Worm (Caenorhabditis elegans): Measurements from ENCODE around the gene R08F11.7.

Gene R08F11.7

DNA sequence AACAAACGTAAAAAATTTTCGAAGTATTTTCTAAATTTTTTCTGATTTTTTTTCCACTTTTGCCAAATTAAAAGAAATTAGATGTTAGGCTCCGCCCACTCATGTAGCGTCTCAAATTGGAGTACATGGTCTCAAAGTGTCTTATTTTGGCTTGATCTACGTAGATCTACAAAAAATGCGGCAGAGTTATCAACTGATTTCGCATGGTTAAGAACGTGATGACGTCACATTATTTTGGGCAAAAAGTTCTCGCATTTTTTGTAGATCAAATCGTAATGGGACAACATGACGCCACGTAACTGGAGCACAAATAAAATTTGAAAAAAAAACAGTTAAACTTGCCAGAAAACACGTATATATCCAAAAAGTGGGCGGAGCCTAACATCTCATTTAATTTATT lies 28.0 kb upstream of the R08F11.7 start:
- TF ChIP-seq alr-1 (tag; optimal IDR thresholded peaks at IDR 0.05) (no peak), nhr-237 (tag; optimal IDR thresholded peaks at IDR 0.05) (no peak), mab-5 (tag; optimal IDR thresholded peaks at IDR 0.05) (no peak), ceh-16 (tag; optimal IDR thresholded peaks at IDR 0.05) (no peak), lsy-2 (tag; optimal IDR thresholded peaks at IDR 0.05) (no peak), R02D3.7 (tag; optimal IDR thresholded peaks at IDR 0.05) (no peak), lin-11 (tag; optimal IDR thresholded peaks at IDR 0.05) (no peak), crh-2 (tag; optimal IDR thresholded peaks at IDR 0.05) (no peak), ztf-4 (tag; optimal IDR thresholded peaks at IDR 0.05) (no peak), aly-2 (tag; optimal IDR thresholded peaks at IDR 0.05) (no peak), nhr-21 (tag; optimal IDR thresholded peaks at IDR 0.05) (no peak), lin-13 (GFP tag; optimal IDR thresholded peaks at IDR 0.05) (no peak), lin-39 (tag; optimal IDR thresholded peaks at IDR 0.05) (no peak)

DNA sequence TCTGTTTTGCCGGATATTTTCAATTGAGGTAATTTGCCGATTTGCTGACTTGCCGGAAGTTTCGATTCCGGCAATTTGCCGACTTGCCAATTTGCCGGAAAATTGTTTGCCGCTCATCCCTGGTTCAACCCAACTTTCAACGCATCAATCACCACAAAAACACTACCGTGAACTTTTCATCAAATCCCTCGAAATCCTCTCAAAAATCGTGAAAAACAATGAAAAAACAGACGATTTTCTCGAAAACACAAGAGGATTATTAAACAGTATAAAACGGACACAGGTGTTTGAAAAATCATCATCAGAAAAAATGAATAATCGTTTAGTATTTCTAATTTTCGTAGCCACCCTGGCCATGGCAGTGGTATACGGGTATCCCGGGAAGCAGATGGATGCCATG lies 23.0 kb upstream of the R08F11.7 start, which contains the start of gene Y39H10A.1:
Y39H10A.1 (plus strand) TSS at position 301 of the 400 bp plus-strand sequence.
- no peak for TF ChIP-seq peb-1 (tag; optimal IDR thresholded peaks at IDR 0.05)
- no peak for TF ChIP-seq sma-3 (GFP tag; optimal IDR thresholded peaks at IDR 0.05)
- TF ChIP-seq mdl-1 (tag; optimal IDR thresholded peaks at IDR 0.05) = no peak
- no peak for TF ChIP-seq nhr-23 (tag; optimal IDR thresholded peaks at IDR 0.05)
- TF ChIP-seq egl-27 (tag; optimal IDR thresholded peaks at IDR 0.05) = no peak
- no peak for TF ChIP-seq unc-55 (GFP tag; optimal IDR thresholded peaks at IDR 0.05)
- no peak for TF ChIP-seq lin-11 (tag; optimal IDR thresholded peaks at IDR 0.05)
- no peak for TF ChIP-seq nhr-77 (tag; optimal IDR thresholded peaks at IDR 0.05)
- no peak for TF ChIP-seq nhr-129 (tag; optimal IDR thresholded peaks at IDR 0.05)
- TF ChIP-seq crh-2 (tag; optimal IDR thresholded peaks at IDR 0.05) = no peak
- no peak for TF ChIP-seq skn-1 (tag; optimal IDR thresholded peaks at IDR 0.05)
- no peak for TF ChIP-seq sma-9 (GFP tag; optimal IDR thresholded peaks at IDR 0.05)
- TF ChIP-seq sma-9 (tag; optimal IDR thresholded peaks at IDR 0.05) = no peak
- no peak for TF ChIP-seq fos-1 (tag; optimal IDR thresholded peaks at IDR 0.05)

DNA sequence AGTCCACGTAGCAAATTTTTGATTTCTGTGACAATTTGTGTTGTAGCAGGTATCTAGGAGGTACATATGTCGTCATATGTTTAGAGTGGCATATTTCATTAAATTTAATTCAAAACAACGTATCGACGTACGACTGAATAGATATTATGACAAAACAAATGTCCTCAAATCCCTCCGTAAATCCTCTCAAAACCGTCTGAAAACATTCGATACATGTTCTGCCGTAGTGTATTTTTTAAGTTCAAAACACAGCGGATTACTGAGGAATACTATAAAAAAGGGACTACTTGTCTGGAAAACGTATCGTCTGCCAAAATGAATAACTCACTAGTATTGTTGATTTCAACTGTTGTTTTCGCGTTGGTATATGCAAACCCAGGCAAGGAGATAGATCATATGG lies 21.6 kb upstream of the R08F11.7 start, which contains the start of gene R08E5.4:
R08E5.4 (plus strand) TSS at position 301 of the 400 bp plus-strand sequence.
- TF ChIP-seq unc-55 (GFP tag; optimal IDR thresholded peaks at IDR 0.05) (no peak), nhr-6 (tag; optimal IDR thresholded peaks at IDR 0.05) (no peak), lin-39 (tag; optimal IDR thresholded peaks at IDR 0.05) (no peak), gmeb-1 (tag; optimal IDR thresholded peaks at IDR 0.05) (no peak), nhr-129 (tag; optimal IDR thresholded peaks at IDR 0.05) (no peak), alr-1 (tag; optimal IDR thresholded peaks at IDR 0.05) (no peak), nhr-23 (tag; optimal IDR thresholded peaks at IDR 0.05) (no peak)

DNA sequence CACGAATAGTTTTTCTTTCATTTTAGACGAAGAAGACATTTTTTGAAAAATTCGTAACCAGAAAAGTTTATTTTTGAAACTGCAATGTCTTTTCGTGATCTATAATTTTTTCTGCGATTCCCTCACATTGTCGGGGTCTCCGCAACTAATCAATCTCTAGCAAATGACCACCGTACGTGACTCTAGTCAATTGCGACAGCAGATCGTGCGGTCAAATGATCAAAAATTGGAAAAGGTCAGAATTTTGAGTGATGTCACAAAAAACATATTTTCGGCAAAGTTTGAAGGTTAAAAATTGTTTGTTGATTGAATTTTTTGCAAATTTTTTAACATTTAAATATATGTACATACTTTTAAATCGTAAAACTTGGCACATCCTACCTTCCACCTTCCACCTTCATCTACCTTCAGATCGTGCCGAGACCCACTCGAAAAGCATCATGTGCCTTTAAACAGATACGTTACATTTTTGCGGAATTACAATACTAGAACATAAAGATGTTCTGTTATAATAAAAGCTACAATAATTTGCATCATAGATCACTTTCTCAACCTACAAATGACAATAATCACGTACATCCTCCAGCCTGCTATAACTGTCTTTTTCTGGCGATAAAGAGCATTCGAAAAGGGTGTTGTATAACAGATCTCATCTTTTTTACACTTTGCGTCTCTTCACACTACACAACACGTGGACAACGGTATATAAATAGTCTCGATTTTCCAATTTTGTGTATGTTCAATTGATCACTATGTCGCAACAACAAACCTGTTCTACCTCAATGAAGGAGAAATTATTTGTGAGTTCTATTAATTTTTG lies 18.2 kb upstream of the R08F11.7 start, which contains the start of the genes R08E5.1 and rips-1:
R08E5.1 (minus strand) TSS at position 82 of the 820 bp plus-strand sequence.
rips-1 (plus strand) TSS at position 585 of the 820 bp plus-strand sequence.
- TF ChIP-seq nhr-21 (tag; optimal IDR thresholded peaks at IDR 0.05) (peak; percentile 4), unc-39 (tag; optimal IDR thresholded peaks at IDR 0.05) (no peak), gmeb-1 (tag; optimal IDR thresholded peaks at IDR 0.05) (peak; percentile 12), nhr-25 (tag; optimal IDR thresholded peaks at IDR 0.05) (peak; percentile 12), sma-9 (GFP tag; optimal IDR thresholded peaks at IDR 0.05) (peak; percentile 18), sma-9 (tag; optimal IDR thresholded peaks at IDR 0.05) (no peak), dmd-4 (tag; optimal IDR thresholded peaks at IDR 0.05) (no peak), crh-2 (tag; optimal IDR thresholded peaks at IDR 0.05) (peak; percentile 29)

DNA sequence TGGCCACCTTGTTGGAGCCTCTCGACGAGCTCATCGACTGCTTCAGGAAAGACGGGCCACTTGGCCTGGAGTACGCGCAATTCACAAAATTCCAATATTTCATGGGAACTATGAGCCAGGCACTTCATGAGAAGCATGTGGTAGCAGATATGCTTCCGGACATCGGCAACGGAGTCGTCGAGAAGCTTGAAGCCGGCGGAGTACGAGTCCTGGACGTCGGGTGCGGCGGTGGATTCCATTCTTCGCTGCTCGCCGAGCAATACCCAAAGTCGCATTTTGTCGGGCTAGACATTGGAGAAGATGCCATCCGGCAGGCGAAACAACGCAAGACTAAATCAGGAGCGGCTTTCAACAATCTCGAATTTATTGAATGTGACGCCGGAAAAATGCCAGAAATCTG lies 16.3 kb upstream of the R08F11.7 start:
- no peak for TF ChIP-seq R02D3.7 (tag; optimal IDR thresholded peaks at IDR 0.05)
- no peak for TF ChIP-seq nhr-21 (tag; optimal IDR thresholded peaks at IDR 0.05)
- TF ChIP-seq mdl-1 (tag; optimal IDR thresholded peaks at IDR 0.05) = no peak
- no peak for TF ChIP-seq crh-2 (tag; optimal IDR thresholded peaks at IDR 0.05)
- no peak for TF ChIP-seq ceh-16 (tag; optimal IDR thresholded peaks at IDR 0.05)
- TF ChIP-seq ama-1 (optimal IDR thresholded peaks at IDR 0.05) = no peak

DNA sequence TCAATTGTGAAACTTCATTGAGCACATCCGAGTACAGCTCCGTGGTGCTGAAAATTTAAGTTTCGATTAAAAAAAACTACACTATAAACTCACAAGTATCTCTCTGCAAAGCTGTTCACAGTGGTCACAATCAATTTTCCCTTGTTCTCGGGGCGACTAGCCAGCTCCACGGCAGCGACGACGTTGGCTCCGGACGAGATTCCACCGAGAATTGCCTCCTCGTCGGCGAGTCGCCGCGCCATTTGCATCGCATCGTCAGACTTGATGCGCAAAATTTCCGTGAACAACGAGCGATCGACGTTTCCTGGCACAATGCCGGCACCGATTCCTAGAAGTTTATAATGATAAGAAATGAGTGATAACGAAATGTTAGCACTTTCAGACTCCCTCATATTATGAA lies 15.2 kb upstream of the R08F11.7 start:
- no peak for TF ChIP-seq nhr-237 (tag; optimal IDR thresholded peaks at IDR 0.05)
- no peak for TF ChIP-seq nhr-11 (tag; optimal IDR thresholded peaks at IDR 0.05)
- no peak for TF ChIP-seq nhr-21 (tag; optimal IDR thresholded peaks at IDR 0.05)
- no peak for TF ChIP-seq fos-1 (tag; optimal IDR thresholded peaks at IDR 0.05)
- TF ChIP-seq alr-1 (tag; optimal IDR thresholded peaks at IDR 0.05) = no peak
- no peak for TF ChIP-seq unc-55 (GFP tag; optimal IDR thresholded peaks at IDR 0.05)
- TF ChIP-seq peb-1 (tag; optimal IDR thresholded peaks at IDR 0.05) = no peak
- no peak for TF ChIP-seq unc-39 (tag; optimal IDR thresholded peaks at IDR 0.05)
- no peak for TF ChIP-seq ceh-16 (tag; optimal IDR thresholded peaks at IDR 0.05)
- TF ChIP-seq mdl-1 (tag; optimal IDR thresholded peaks at IDR 0.05) = no peak
- TF ChIP-seq crh-2 (tag; optimal IDR thresholded peaks at IDR 0.05) = no peak
- TF ChIP-seq gmeb-1 (tag; optimal IDR thresholded peaks at IDR 0.05) = no peak
- TF ChIP-seq ztf-1 (GFP tag; conservative IDR thresholded peaks at IDR 0.05) = no peak
- TF ChIP-seq aly-2 (tag; optimal IDR thresholded peaks at IDR 0.05) = no peak
- TF ChIP-seq egl-27 (tag; optimal IDR thresholded peaks at IDR 0.05) = no peak
- no peak for TF ChIP-seq elt-3 (tag; optimal IDR thresholded peaks at IDR 0.05)
- no peak for TF ChIP-seq nhr-6 (tag; optimal IDR thresholded peaks at IDR 0.05)
- TF ChIP-seq sem-4 (tag; optimal IDR thresholded peaks at IDR 0.05) = no peak
- no peak for TF ChIP-seq zag-1 (tag; optimal IDR thresholded peaks at IDR 0.05)
- TF ChIP-seq ztf-4 (tag; optimal IDR thresholded peaks at IDR 0.05) = no peak

All from whole organism, L2 larva.